Fruit fly (Drosophila melanogaster): Measurements from ENCODE around the gene H.

dm6 chr3R:20648616-20649015, 26.9 kb downstream of the H start, which contains the start of gene GluRIIE:
- TF ChIP-seq CTCF (optimal IDR thresholded peaks at IDR 0.05): no peak
- no peak for TF ChIP-seq CG8478 (optimal IDR thresholded peaks at IDR 0.05)

Measured in S2 (cell line).